Fruit fly (Drosophila melanogaster): Measurements from ENCODE around the gene CG31516.

dm6 chr3R:4234991-4235553, 15.1 kb upstream of the CG31516 start, which contains the start of gene Gel:
- TF ChIP-seq Oaz (GFP tag; IDR thresholded peaks at IDR 0.05) (no peak), CG10267 (tag; optimal IDR thresholded peaks at IDR 0.05) (no peak)
